Worm (Caenorhabditis elegans) whole organism, early embryonic: ENCODE measurements around the gene sri-53.

Experiments used
- F13C5.2 ChIP-seq: sonication (generic microtip); optimal IDR thresholded peaks from 2 replicates; lab custom pipeline; 2017; ENCODE audit warnings: mild to moderate bottlenecking, missing genetic modification characterization, inconsistent platforms, missing compliant biosample characterization
- aly-1 ChIP-seq: sonication (generic microtip); optimal IDR thresholded peaks from 2 replicates; lab custom pipeline; 2016; ENCODE audit warnings: missing genetic modification characterization, missing compliant biosample characterization
- ama-1 ChIP-seq: fragments of 150-350 bp; optimal IDR thresholded peaks from 2 replicates; lab custom pipeline; 2014
- hmbx-1 ChIP-seq: sonication (generic microtip); optimal IDR thresholded peaks from 2 replicates; lab custom pipeline; 2016; ENCODE audit warnings: mild to moderate bottlenecking, missing genetic modification characterization, missing compliant biosample characterization
- hnd-1 ChIP-seq: sonication (generic microtip); optimal IDR thresholded peaks from 2 replicates; lab custom pipeline; 2016; ENCODE audit warnings: missing genetic modification characterization, missing compliant biosample characterization
- scrt-1 ChIP-seq: fragments of 200-800 bp; sonication (Bioruptor generic); IDR thresholded peaks from 2 replicates; pipeline ENCODE4 v1.3.6; 2022; ENCODE audit warnings: missing genetic modification characterization, missing compliant biosample characterization
- sea-1 ChIP-seq: fragments of 200-800 bp; sonication (Bioruptor generic); conservative IDR thresholded peaks from 2 replicates; pipeline ENCODE4 v1.3.6; 2022; ENCODE audit warnings: missing genetic modification characterization, missing compliant biosample characterization

DNA sequence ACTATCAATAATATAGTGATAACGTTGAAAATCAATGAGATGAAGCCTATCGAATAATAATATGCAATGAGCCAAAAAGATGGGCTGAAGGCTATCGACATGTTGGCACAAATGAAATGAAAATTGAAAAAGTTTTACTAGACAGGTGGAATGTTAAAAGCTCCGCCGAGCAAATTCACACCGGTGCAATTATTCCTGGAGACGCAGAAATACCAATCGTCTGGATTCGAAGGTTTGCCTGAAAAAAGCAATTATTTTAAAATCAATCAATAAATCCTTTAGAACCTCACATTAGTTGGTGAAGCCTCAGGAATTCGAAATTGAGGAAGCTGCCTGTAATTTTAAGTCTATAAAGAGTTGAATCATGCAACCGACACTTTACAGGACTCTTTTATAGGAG is 48.0 kb downstream of the sri-53 start, which contains the start of gene sri-32:
- TF ChIP-seq hmbx-1 (tag; lab: Kevin White, UChicago), result no peak
- TF ChIP-seq aly-1 (tag; lab: Kevin White, UChicago), result no peak
- TF ChIP-seq ama-1 (lab: Kevin White, UChicago), result no peak
- TF ChIP-seq hnd-1 (tag; lab: Kevin White, UChicago), result no peak
- no peak for TF ChIP-seq sea-1
- no peak for TF ChIP-seq scrt-1 (GFP tag; lab: Robert Waterston, UW)
- TF ChIP-seq F13C5.2 (tag; lab: Kevin White, UChicago), result no peak
